Worm (Caenorhabditis elegans) whole organism, L4 larva: ENCODE measurements around the gene srbc-60.

Source experiments
- F10B5.3 ChIP-seq: sonication (generic microtip); optimal IDR thresholded peaks from 2 replicates; lab custom pipeline; 2016; ENCODE audit warnings: mild to moderate bottlenecking, missing genetic modification characterization, missing compliant biosample characterization
- F37D6.2 ChIP-seq: sonication (generic microtip); optimal IDR thresholded peaks from 2 replicates; lab custom pipeline; 2016; ENCODE audit warnings: mild to moderate bottlenecking, missing genetic modification characterization, missing compliant biosample characterization
- T20F7.1 ChIP-seq: fragments of 200-800 bp; sonication (Bioruptor generic); optimal IDR thresholded peaks from 2 replicates; lab custom pipeline; 2018; ENCODE audit warnings: mild to moderate bottlenecking, missing genetic modification characterization, missing compliant biosample characterization
- Y105C5A.15 ChIP-seq: fragments of 200-800 bp; sonication (Bioruptor generic); IDR thresholded peaks from 2 replicates; pipeline ENCODE4 v1.3.6; 2022; ENCODE audit warnings: missing genetic modification characterization, missing compliant biosample characterization
- Y75B8A.6 ChIP-seq: fragments of 200-800 bp; sonication (Bioruptor generic); IDR thresholded peaks from 2 replicates; pipeline ENCODE4 v1.3.6; 2022; ENCODE audit warnings: missing genetic modification reagents, missing genetic modification characterization, missing compliant biosample characterization
- ZK546.5 ChIP-seq, 2 experiments: sonication (generic microtip); optimal IDR thresholded peaks; 2 replicates each; lab custom pipeline; 2017; ENCODE audit warnings: missing biosample characterization in 2 of 2, missing genetic modification characterization in 2 of 2
- aha-1 ChIP-seq: fragments of 150-350 bp; peaks from one replicate; lab custom pipeline; 2014; ENCODE audit warnings: missing biosample characterization, missing genetic modification characterization
- ceh-32 ChIP-seq: sonication (generic microtip); optimal IDR thresholded peaks from 2 replicates; lab custom pipeline; 2016; ENCODE audit warnings: mild to moderate bottlenecking, missing genetic modification characterization, missing compliant biosample characterization; ENCODE audit not compliant: poor library complexity
- ceh-62 ChIP-seq: sonication (generic microtip); optimal IDR thresholded peaks from 2 replicates; lab custom pipeline; 2017; ENCODE audit warnings: missing biosample characterization, missing genetic modification characterization
- ctbp-1 ChIP-seq: fragments of 200-800 bp; sonication (Bioruptor generic); IDR thresholded peaks from 2 replicates; pipeline ENCODE4 v1.3.6; 2022; ENCODE audit warnings: missing genetic modification reagents, missing genetic modification characterization, missing compliant biosample characterization
- daf-12 ChIP-seq: fragments of 150-350 bp; optimal IDR thresholded peaks from 2 replicates; lab custom pipeline; 2014; ENCODE audit warnings: missing biosample characterization, missing genetic modification reagents, missing genetic modification characterization
- daf-8 ChIP-seq: fragments of 200-800 bp; sonication (Bioruptor generic); IDR thresholded peaks from 2 replicates; pipeline ENCODE4 v1.3.6; 2022; ENCODE audit warnings: missing genetic modification characterization, missing compliant biosample characterization
- dmd-6 ChIP-seq: fragments of 200-800 bp; sonication (Bioruptor generic); IDR thresholded peaks from 2 replicates; pipeline ENCODE4 v1.3.6; 2022; ENCODE audit warnings: missing genetic modification reagents, missing genetic modification characterization, missing compliant biosample characterization
- dmd-9 ChIP-seq: fragments of 200-800 bp; sonication (Bioruptor generic); IDR thresholded peaks from 2 replicates; pipeline ENCODE4 v1.3.6; 2022; ENCODE audit warnings: missing genetic modification reagents, missing genetic modification characterization, missing compliant biosample characterization
- duxl-1 ChIP-seq: sonication (generic microtip); optimal IDR thresholded peaks from 2 replicates; lab custom pipeline; 2016; ENCODE audit warnings: mild to moderate bottlenecking, missing genetic modification characterization, moderate library complexity, missing compliant biosample characterization; ENCODE audit not compliant: poor library complexity
- dve-1 ChIP-seq: sonication (generic microtip); optimal IDR thresholded peaks from 2 replicates; lab custom pipeline; 2017; ENCODE audit warnings: antibody characterized with exemption, mild to moderate bottlenecking, missing genetic modification characterization, missing compliant biosample characterization; ENCODE audit not compliant: insufficient read depth
- fos-1 ChIP-seq: fragments of 150-350 bp; optimal IDR thresholded peaks from 2 replicates; lab custom pipeline; 2014; ENCODE audit warnings: missing biosample characterization, missing genetic modification characterization
- hlh-11 ChIP-seq: fragments of 200-800 bp; sonication (Bioruptor generic); optimal IDR thresholded peaks from 2 replicates; lab custom pipeline; 2018; ENCODE audit warnings: mild to moderate bottlenecking, missing genetic modification characterization, missing compliant biosample characterization
- hlh-30 ChIP-seq: sonication (generic microtip); optimal IDR thresholded peaks from 2 replicates; lab custom pipeline; 2017; ENCODE audit warnings: antibody characterized with exemption, mild to moderate bottlenecking, missing genetic modification characterization, missing compliant biosample characterization; ENCODE audit not compliant: insufficient read depth
- hmg-1.1 ChIP-seq: fragments of 200-800 bp; sonication (Bioruptor generic); IDR thresholded peaks from 2 replicates; pipeline ENCODE4 v1.3.6; 2022; ENCODE audit warnings: missing genetic modification reagents, missing genetic modification characterization, missing compliant biosample characterization
- lin-1 ChIP-seq: fragments of 200-800 bp; sonication (Bioruptor generic); IDR thresholded peaks from 2 replicates; pipeline ENCODE4 v1.3.6; 2022; ENCODE audit warnings: missing genetic modification reagents, missing genetic modification characterization, missing compliant biosample characterization
- lin-38 ChIP-seq: fragments of 200-800 bp; sonication (Bioruptor generic); IDR thresholded peaks from 2 replicates; pipeline ENCODE4 v1.3.6; 2022; ENCODE audit warnings: missing genetic modification reagents, missing genetic modification characterization, missing compliant biosample characterization
- lin-39 ChIP-seq: fragments of 150-350 bp; optimal IDR thresholded peaks from 2 replicates; lab custom pipeline; 2014; ENCODE audit warnings: missing biosample characterization, missing genetic modification reagents, missing genetic modification characterization
- mdt-29 ChIP-seq: fragments of 200-800 bp; sonication (Bioruptor generic); IDR thresholded peaks from 2 replicates; pipeline ENCODE4 v1.3.6; 2022; ENCODE audit warnings: missing genetic modification reagents, missing genetic modification characterization, missing compliant biosample characterization
- mxl-3 ChIP-seq: fragments of 200-800 bp; sonication (Bioruptor generic); optimal IDR thresholded peaks from 2 replicates; lab custom pipeline; 2018; ENCODE audit warnings: mild to moderate bottlenecking, missing genetic modification characterization, missing compliant biosample characterization
- nhr-10 ChIP-seq: fragments of 150-350 bp; optimal IDR thresholded peaks from 2 replicates; lab custom pipeline; 2014; ENCODE audit warnings: missing biosample characterization, missing genetic modification characterization
- nhr-111 ChIP-seq: fragments of 200-800 bp; sonication (Bioruptor generic); optimal IDR thresholded peaks from 2 replicates; lab custom pipeline; 2018; ENCODE audit warnings: mild to moderate bottlenecking, missing genetic modification characterization, missing compliant biosample characterization
- nhr-25 ChIP-seq: sonication (generic microtip); optimal IDR thresholded peaks from 2 replicates; lab custom pipeline; 2017; ENCODE audit warnings: missing genetic modification characterization, mild to moderate bottlenecking, missing compliant biosample characterization, antibody characterized with exemption, moderate library complexity, borderline replicate concordance; ENCODE audit not compliant: insufficient read depth
- nhr-76 ChIP-seq: fragments of 150-350 bp; optimal IDR thresholded peaks from 2 replicates; lab custom pipeline; 2014; ENCODE audit warnings: missing biosample characterization, missing genetic modification characterization
- nhr-77 ChIP-seq: fragments of 150-350 bp; optimal IDR thresholded peaks from 2 replicates; lab custom pipeline; 2014; ENCODE audit warnings: missing biosample characterization, missing genetic modification characterization
- pha-4 ChIP-seq, 2 experiments: fragments of 150-350 bp in 1 of 2; fragments of 200-800 bp in 1 of 2; sonication (Bioruptor generic) in 1 of 2; IDR thresholded peaks in 1 of 2; optimal IDR thresholded peaks in 1 of 2; 2 replicates each; pipeline versions ENCODE4 v1.3.6 to Lab custom; 2014 to 2022; ENCODE audit warnings: missing genetic modification characterization in 2 of 2, missing genetic modification reagents in 2 of 2, missing biosample characterization in 1 of 2, missing compliant biosample characterization in 1 of 2
- php-3 ChIP-seq: fragments of 200-800 bp; sonication (Bioruptor generic); IDR thresholded peaks from 2 replicates; pipeline ENCODE4 v1.3.6; 2022; ENCODE audit warnings: missing genetic modification reagents, missing genetic modification characterization, missing compliant biosample characterization
- snpc-4 ChIP-seq: fragments of 150-350 bp; optimal IDR thresholded peaks from 2 replicates; lab custom pipeline; 2014; ENCODE audit warnings: missing biosample characterization, missing genetic modification characterization
- spr-1 ChIP-seq: sonication (generic microtip); optimal IDR thresholded peaks from 2 replicates; lab custom pipeline; 2016; ENCODE audit warnings: mild to moderate bottlenecking, missing genetic modification characterization, missing compliant biosample characterization
- spr-3 ChIP-seq: fragments of 200-800 bp; sonication (Bioruptor generic); optimal IDR thresholded peaks from 2 replicates; lab custom pipeline; 2018; ENCODE audit warnings: mild to moderate bottlenecking, missing genetic modification characterization, missing compliant biosample characterization
- unc-130 ChIP-seq: sonication (generic microtip); optimal IDR thresholded peaks from 2 replicates; lab custom pipeline; 2016; ENCODE audit warnings: missing genetic modification reagents, missing genetic modification characterization, missing compliant biosample characterization
- unc-39 ChIP-seq: sonication (generic microtip); optimal IDR thresholded peaks from 2 replicates; lab custom pipeline; 2017; ENCODE audit warnings: missing biosample characterization, missing genetic modification characterization
- unc-62 ChIP-seq, 3 experiments: fragments of 150-350 bp in 1 of 3; sonication (generic microtip); optimal IDR thresholded peaks in 2 of 3; peaks in 1 of 3; 1 replicate in 1 of 3; 2 replicates in 2 of 3; lab custom pipeline; 2014 to 2017; ENCODE audit warnings: missing biosample characterization in 3 of 3, missing genetic modification characterization in 3 of 3, missing genetic modification reagents in 3 of 3, missing genotype in 1 of 3
- zfp-3 ChIP-seq: fragments of 200-800 bp; sonication (Bioruptor generic); conservative IDR thresholded peaks from 2 replicates; pipeline ENCODE4 v1.3.6; 2022; ENCODE audit warnings: missing genetic modification reagents, missing genetic modification characterization, missing compliant biosample characterization
- zip-11 ChIP-seq: fragments of 200-800 bp; sonication (Bioruptor generic); IDR thresholded peaks from 2 replicates; pipeline ENCODE4 v1.3.6; 2022; ENCODE audit warnings: missing genetic modification characterization, missing compliant biosample characterization
- zip-2 ChIP-seq: fragments of 150-350 bp; optimal IDR thresholded peaks from 2 replicates; lab custom pipeline; 2014; ENCODE audit warnings: missing biosample characterization, missing genetic modification characterization
- ztf-7 ChIP-seq: fragments of 150-350 bp; optimal IDR thresholded peaks from 2 replicates; lab custom pipeline; 2014; ENCODE audit warnings: missing biosample characterization, missing genetic modification characterization

The srbc-60 gene

DNA sequence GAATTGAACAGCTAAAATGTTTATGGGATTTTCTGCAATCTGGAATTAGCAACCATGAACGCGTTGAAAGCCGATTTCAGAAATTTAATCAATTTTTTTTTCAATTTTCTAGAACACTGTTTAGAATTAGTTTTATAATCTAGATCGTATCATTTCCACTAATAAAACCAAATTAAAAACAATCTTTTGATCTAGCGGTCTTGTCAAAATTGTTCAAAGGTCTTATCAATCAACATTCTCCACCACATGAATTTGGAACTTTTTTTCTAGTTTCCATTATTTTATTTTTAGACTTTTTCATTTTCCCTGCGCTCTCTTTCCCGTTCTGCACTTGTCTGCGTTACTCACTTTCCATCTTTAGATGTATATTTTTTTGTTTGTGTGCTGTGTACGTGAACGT, 17.8 kb upstream of the srbc-60 start, which contains the start of gene srp-2:
Gene srp-2 (plus strand): TSS at position 301 of the 400 bp plus-strand sequence.
- TF ChIP-seq hmg-1.1 (GFP tag; lab: Robert Waterston, UW) (no peak), daf-8 (GFP tag; lab: Robert Waterston, UW) (no peak), spr-1 (tag; lab: Kevin White, UChicago) (no peak), fos-1 (tag; lab: Kevin White, UChicago) (no peak), ctbp-1 (GFP tag; lab: Robert Waterston, UW) (no peak), spr-3 (GFP tag; lab: Kevin White, UChicago) (no peak), nhr-111 (GFP tag; lab: Kevin White, UChicago) (no peak), Y105C5A.15 (GFP tag; lab: Robert Waterston, UW) (no peak), aha-1 (tag; lab: Kevin White, UChicago) (no peak), dmd-6 (GFP tag; lab: Robert Waterston, UW) (no peak), ceh-62 (tag; lab: Kevin White, UChicago) (no peak), unc-62 (GFP tag; optimal IDR thresholded peaks at IDR 0.05 in 1 of 2; lab: Kevin White, UChicago) (no peak), unc-62 (tag; optimal IDR thresholded peaks at IDR 0.05; lab: Kevin White, UChicago) (no peak), nhr-76 (tag; lab: Kevin White, UChicago) (no peak), pha-4 (GFP tag; IDR thresholded peaks at IDR 0.05; lab: Robert Waterston, UW) (no peak), pha-4 (tag; optimal IDR thresholded peaks at IDR 0.05; lab: Kevin White, UChicago) (no peak)

DNA sequence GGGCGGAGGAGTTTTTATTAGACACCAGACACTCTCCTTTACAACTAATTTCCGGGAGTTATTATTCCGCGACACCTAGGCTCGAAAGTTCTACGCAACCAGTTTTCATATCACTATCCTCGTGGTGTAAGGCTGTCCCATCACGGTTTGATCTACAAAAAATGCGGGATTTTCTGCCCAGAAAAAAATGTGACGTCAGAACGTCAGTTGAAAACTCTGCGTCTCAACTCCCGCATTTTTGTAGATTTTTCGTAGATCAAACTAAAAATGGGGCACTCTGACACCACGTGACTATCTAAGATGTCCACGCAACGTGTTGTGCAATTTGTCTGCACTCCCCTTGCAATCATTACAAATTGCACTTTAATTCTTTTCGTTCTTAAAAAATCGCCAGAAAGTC, 15.4 kb upstream of the srbc-60 start, which contains the start of gene str-238:
Gene str-238 (plus strand): TSS at position 301 of the 400 bp plus-strand sequence.
- TF ChIP-seq hlh-30 (tag; lab: Kevin White, UChicago), result no peak
- TF ChIP-seq duxl-1, result no peak

DNA sequence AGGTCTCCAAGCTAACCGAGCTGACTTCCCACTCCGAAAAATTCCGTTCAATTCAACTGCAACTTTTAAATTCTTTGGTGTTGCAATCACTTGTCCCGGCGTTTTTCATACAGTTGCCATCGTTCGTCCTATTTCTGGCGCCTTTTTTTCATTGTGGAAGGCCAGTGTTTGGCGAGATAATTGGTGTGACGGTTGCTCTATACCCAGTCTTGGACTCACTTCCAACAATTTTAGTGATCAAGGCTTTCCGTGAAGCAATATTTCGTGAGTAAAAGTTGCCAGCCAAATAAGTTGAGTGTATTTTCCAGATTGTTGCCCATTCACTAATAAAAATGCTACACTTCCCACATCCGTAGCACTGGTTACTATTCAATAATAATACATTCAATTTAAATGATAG, 7.9 kb upstream of the srbc-60 start:
- TF ChIP-seq ZK546.5 (tag; optimal IDR thresholded peaks at IDR 0.05; lab: Kevin White, UChicago), result no peak
- TF ChIP-seq unc-62 (GFP tag; optimal IDR thresholded peaks at IDR 0.05 in 1 of 2; lab: Kevin White, UChicago), result peak in 1 of 2 experiments; percentile 91
- no peak for TF ChIP-seq unc-62 (tag; optimal IDR thresholded peaks at IDR 0.05; lab: Kevin White, UChicago)
- TF ChIP-seq ceh-32, result no peak

DNA sequence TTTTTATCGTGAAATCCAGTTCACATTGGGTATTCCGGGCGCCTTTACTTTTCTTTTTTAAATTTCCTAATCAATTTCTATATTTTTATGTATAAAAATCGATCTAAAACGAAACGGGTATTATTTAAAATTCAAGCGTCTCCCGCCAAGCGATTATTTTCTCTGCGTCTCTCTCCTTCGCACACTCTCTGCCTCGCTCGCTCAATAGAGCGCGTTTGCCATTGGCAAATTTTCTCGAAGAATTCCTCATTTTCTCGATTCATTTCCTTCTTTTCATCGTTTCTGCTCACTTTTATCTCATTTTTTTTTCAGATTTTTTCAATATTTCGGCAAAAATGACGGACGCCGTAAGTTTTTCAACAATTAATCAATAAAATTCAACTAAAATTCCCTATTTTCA, 6.8 kb upstream of the srbc-60 start, which contains the start of gene sti-1:
Gene sti-1 (plus strand): TSS at position 263 of the 400 bp plus-strand sequence.
- TF ChIP-seq lin-38 (GFP tag; lab: Robert Waterston, UW), result peak; percentile 98
- TF ChIP-seq unc-39 (tag; lab: Kevin White, UChicago), result no peak
- TF ChIP-seq php-3 (GFP tag; lab: Robert Waterston, UW), result no peak
- TF ChIP-seq lin-1, result no peak
- TF ChIP-seq unc-130, result no peak
- peak; percentile 81 for TF ChIP-seq duxl-1
- TF ChIP-seq spr-3 (GFP tag; lab: Kevin White, UChicago), result no peak
- TF ChIP-seq ceh-32, result no peak
- no peak for TF ChIP-seq nhr-10 (tag; lab: Kevin White, UChicago)
- peak; percentile 60 for TF ChIP-seq hlh-11 (tag; lab: Kevin White, UChicago)
- no peak for TF ChIP-seq mxl-3 (GFP tag; lab: Kevin White, UChicago)
- TF ChIP-seq nhr-25 (tag; lab: Kevin White, UChicago), result peak; percentile 69
- no peak for TF ChIP-seq F10B5.3 (tag; lab: Kevin White, UChicago)
- peak; percentile 15 for TF ChIP-seq spr-1 (tag; lab: Kevin White, UChicago)
- TF ChIP-seq mdt-29 (GFP tag; lab: Robert Waterston, UW), result no peak
- TF ChIP-seq lin-39 (tag; lab: Kevin White, UChicago), result no peak
- 0 out of 2 replicates have a peak, but pooled peaks have one; percentile 47 for TF ChIP-seq zfp-3 (GFP tag; lab: Robert Waterston, UW)
- TF ChIP-seq dmd-6 (GFP tag; lab: Robert Waterston, UW), result peak; percentile 30; the same call in 1 of the 2 replicates
- TF ChIP-seq F37D6.2 (tag; lab: Kevin White, UChicago), result peak; percentile 17
- TF ChIP-seq snpc-4 (tag; lab: Kevin White, UChicago), result no peak
- no peak for TF ChIP-seq daf-12
- no peak for TF ChIP-seq ctbp-1 (GFP tag; lab: Robert Waterston, UW)
- TF ChIP-seq ztf-7, result peak; percentile 79
- peak; percentile 81 for TF ChIP-seq dve-1 (tag; lab: Kevin White, UChicago)
- TF ChIP-seq hlh-30 (tag; lab: Kevin White, UChicago), result peak; percentile 75
- no peak for TF ChIP-seq fos-1 (tag; lab: Kevin White, UChicago)
- no peak for TF ChIP-seq dmd-9 (GFP tag; lab: Robert Waterston, UW)
- no peak for TF ChIP-seq zip-11
- TF ChIP-seq nhr-77 (tag; lab: Kevin White, UChicago), result peak; percentile 95
- TF ChIP-seq zip-2 (tag; lab: Kevin White, UChicago), result no peak
- no peak for TF ChIP-seq T20F7.1 (GFP tag; lab: Kevin White, UChicago)
- TF ChIP-seq Y75B8A.6, result no peak
